Fruit fly (Drosophila melanogaster) whole organism, adult: ENCODE measurements around the gene ro.

Experiments used
- CG11617 ChIP-seq: fragments of 200-800 bp; sonication (Bioruptor generic); optimal IDR thresholded peaks from 2 replicates; lab custom pipeline; 2017; ENCODE audit warnings: mild to moderate bottlenecking, missing biosample characterization, missing genetic modification reagents, missing genetic modification characterization
- CG12768 ChIP-seq: fragments of 200-800 bp; sonication (Bioruptor generic); optimal IDR thresholded peaks from 2 replicates; lab custom pipeline; 2017; ENCODE audit warnings: missing biosample characterization, missing genetic modification characterization, mild to moderate bottlenecking, moderate library complexity, missing genetic modification reagents
- CG33017 ChIP-seq: fragments of 200-800 bp; sonication (Bioruptor generic); optimal IDR thresholded peaks from 2 replicates; lab custom pipeline; 2018; ENCODE audit warnings: missing biosample characterization, mild to moderate bottlenecking, missing genetic modification characterization, moderate library complexity
- Clk ChIP-seq: fragments of 200-800 bp; sonication (Bioruptor generic); optimal IDR thresholded peaks from 2 replicates; lab custom pipeline; 2017; ENCODE audit warnings: missing biosample characterization, missing genetic modification characterization
- kay ChIP-seq: fragments of 200-800 bp; sonication (Bioruptor generic); peaks from one replicate; lab custom pipeline; 2016; ENCODE audit warnings: missing biosample characterization, missing genetic modification characterization, borderline replicate concordance
- tj ChIP-seq: fragments of 200-800 bp; sonication (Bioruptor generic); optimal IDR thresholded peaks from 3 replicates; lab custom pipeline; 2017; ENCODE audit warnings: missing biosample characterization, mild to moderate bottlenecking, missing genetic modification characterization, moderate library complexity
- toe ChIP-seq: fragments of 200-800 bp; sonication (Bioruptor generic); optimal IDR thresholded peaks from 2 replicates; lab custom pipeline; 2016; ENCODE audit warnings: missing biosample characterization, missing genetic modification characterization

DNA sequence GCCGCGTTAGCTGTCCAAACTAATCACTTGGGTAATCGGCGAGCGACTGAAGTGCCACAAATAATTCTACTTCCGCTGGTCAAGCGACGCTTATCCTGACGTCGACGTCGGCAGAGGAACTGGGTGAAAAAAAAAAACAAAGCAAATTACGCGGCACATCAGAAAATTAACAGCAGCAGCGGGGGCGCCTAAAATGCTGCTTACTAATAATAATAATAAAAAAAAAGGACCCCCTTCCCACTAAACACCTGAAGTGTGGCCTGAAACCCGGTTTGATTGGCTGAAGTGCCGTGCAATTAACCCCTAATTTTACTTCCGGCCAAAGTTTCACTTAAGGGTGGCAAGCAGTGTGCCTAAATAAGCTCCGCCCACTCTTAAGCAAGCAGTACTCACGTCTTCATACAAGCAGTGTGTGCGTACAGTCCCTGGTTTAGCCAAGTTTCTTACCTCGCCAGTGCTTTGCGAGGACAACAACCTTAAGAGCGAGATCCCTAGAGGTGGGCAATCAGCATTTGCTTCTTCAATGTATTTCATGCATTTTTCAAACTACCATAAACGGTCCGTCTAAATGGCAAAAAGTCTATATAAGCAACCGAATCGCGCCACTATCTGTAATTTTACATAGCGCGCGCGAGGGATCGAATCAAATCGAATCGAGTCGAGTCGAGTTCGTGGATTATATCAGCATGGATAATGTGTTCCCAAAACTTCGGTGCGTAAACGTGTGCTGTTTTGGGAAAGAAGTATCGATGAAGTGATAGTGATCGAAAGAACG is at the start of gene ro, which contains the start of gene T48:
- no peak for TF ChIP-seq kay (GFP tag; lab: Kevin White, UChicago)
- no peak for TF ChIP-seq CG12768
- TF ChIP-seq toe = peak; percentile 13
- TF ChIP-seq tj (GFP tag; lab: Kevin White, UChicago) = peak; percentile 29
- TF ChIP-seq Clk = no peak
- peak; percentile 31 for TF ChIP-seq CG11617
- TF ChIP-seq CG33017 (tag; lab: Kevin White, UChicago) = no peak
